Worm (Caenorhabditis elegans): ENCODE measurements around the gene F55G11.1.
A peak's percentile ranks its signal among the peaks of the same experiment; 100 is the strongest.

F55G11.1 gene

ce11 chrIV:12901602-12902001 is 44.8 kb downstream of the F55G11.1 start:
- TF ChIP-seq zip-5 (tag; optimal IDR thresholded peaks at IDR 0.05) (no peak), lim-6 (tag; optimal IDR thresholded peaks at IDR 0.05) (no peak), ceh-34 (tag; optimal IDR thresholded peaks at IDR 0.05) (no peak), pax-1 (tag; optimal IDR thresholded peaks at IDR 0.05) (no peak), elt-2 (tag; optimal IDR thresholded peaks at IDR 0.05) (peak; percentile 48), fkh-10 (GFP tag; optimal IDR thresholded peaks at IDR 0.05) (no peak)

ce11 chrIV:12900267-12900666 is 46.1 kb downstream of the F55G11.1 start, which contains the start of gene K08D8.10:
Gene K08D8.10, plus strand, starts transcription at chrIV:12900567.
- no peak for TF ChIP-seq pax-1 (tag; optimal IDR thresholded peaks at IDR 0.05)

ce11 chrIV:12899392-12899791 is 47.0 kb downstream of the F55G11.1 start, which contains the start of gene K08D8.9:
Gene K08D8.9, plus strand, starts transcription at chrIV:12899692.
- TF ChIP-seq sdc-2 (tag; optimal IDR thresholded peaks at IDR 0.05) (no peak), mec-3 (tag; optimal IDR thresholded peaks at IDR 0.05; ENCODE audit: borderline replicate concordance) (no peak), tbx-7 (tag; optimal IDR thresholded peaks at IDR 0.05) (no peak), hlh-15 (tag; optimal IDR thresholded peaks at IDR 0.05) (no peak), dve-1 (tag; optimal IDR thresholded peaks at IDR 0.05) (no peak), ceh-48 (tag; optimal IDR thresholded peaks at IDR 0.05) (no peak), lin-11 (tag; optimal IDR thresholded peaks at IDR 0.05) (no peak), ceh-14 (tag; optimal IDR thresholded peaks at IDR 0.05) (no peak), ceh-6 (GFP tag; optimal IDR thresholded peaks at IDR 0.05) (no peak), elt-2 (tag; optimal IDR thresholded peaks at IDR 0.05) (no peak), ceh-22 (tag; optimal IDR thresholded peaks at IDR 0.05) (no peak), ceh-18 (tag; optimal IDR thresholded peaks at IDR 0.05) (no peak), Y22D7AL.16 (tag; optimal IDR thresholded peaks at IDR 0.05) (no peak), unc-42 (tag; optimal IDR thresholded peaks at IDR 0.05) (no peak), unc-86 (tag; optimal IDR thresholded peaks at IDR 0.05) (no peak), T23F11.4 (GFP tag; optimal IDR thresholded peaks at IDR 0.05) (no peak), ceh-24 (tag; optimal IDR thresholded peaks at IDR 0.05) (no peak)

- no peak for TF ChIP-seq ceh-24 (tag; optimal IDR thresholded peaks at IDR 0.05)
- no peak for TF ChIP-seq ceh-2 (tag; optimal IDR thresholded peaks at IDR 0.05)
- TF ChIP-seq K02D7.2 (tag; optimal IDR thresholded peaks at IDR 0.05) = no peak
- TF ChIP-seq zip-5 (tag; optimal IDR thresholded peaks at IDR 0.05) = no peak
- TF ChIP-seq nhr-232 (tag; optimal IDR thresholded peaks at IDR 0.05) = no peak
- TF ChIP-seq pros-1 (tag; optimal IDR thresholded peaks at IDR 0.05) = no peak
- no peak for TF ChIP-seq unc-3 (GFP tag; conservative IDR thresholded peaks at IDR 0.05)
- TF ChIP-seq unc-3 (tag; optimal IDR thresholded peaks at IDR 0.05) = no peak
- TF ChIP-seq unc-86 (tag; optimal IDR thresholded peaks at IDR 0.05) = no peak
- TF ChIP-seq pag-3 (tag; optimal IDR thresholded peaks at IDR 0.05; ENCODE audit: borderline replicate concordance) = no peak
- TF ChIP-seq syd-9 (tag; optimal IDR thresholded peaks at IDR 0.05) = no peak
- TF ChIP-seq ceh-19 (GFP tag; optimal IDR thresholded peaks at IDR 0.05) = no peak
- no peak for TF ChIP-seq hlh-13 (GFP tag; optimal IDR thresholded peaks at IDR 0.05)
- TF ChIP-seq dmd-4 (tag; optimal IDR thresholded peaks at IDR 0.05; ENCODE audit: borderline replicate concordance) = no peak
- no peak for TF ChIP-seq ets-4 (tag; optimal IDR thresholded peaks at IDR 0.05)
- no peak for TF ChIP-seq K09A11.1 (tag; optimal IDR thresholded peaks at IDR 0.05; ENCODE audit: insufficient read depth)
- no peak for TF ChIP-seq Y22D7AL.16 (tag; optimal IDR thresholded peaks at IDR 0.05)
- no peak for TF ChIP-seq tbx-7 (tag; optimal IDR thresholded peaks at IDR 0.05)
- TF ChIP-seq ceh-6 (GFP tag; optimal IDR thresholded peaks at IDR 0.05) = no peak
- no peak for TF ChIP-seq mec-3 (tag; optimal IDR thresholded peaks at IDR 0.05; ENCODE audit: borderline replicate concordance)
These were observed 47.6 kb downstream of the F55G11.1 start for ce11 chrIV:12898823-12899222.

ce11 chrIV:12897146-12897545 is 49.2 kb downstream of the F55G11.1 start:
- TF ChIP-seq unc-86 (tag; optimal IDR thresholded peaks at IDR 0.05) (no peak), nhr-11 (tag; optimal IDR thresholded peaks at IDR 0.05) (no peak), ceh-31 (tag; optimal IDR thresholded peaks at IDR 0.05) (no peak), eyg-1 (tag; optimal IDR thresholded peaks at IDR 0.05) (no peak), pax-1 (tag; optimal IDR thresholded peaks at IDR 0.05) (no peak), hlh-6 (tag; optimal IDR thresholded peaks at IDR 0.05) (no peak), madf-2 (tag; optimal IDR thresholded peaks at IDR 0.05) (no peak), fkh-10 (GFP tag; optimal IDR thresholded peaks at IDR 0.05) (no peak), tbx-2 (tag; optimal IDR thresholded peaks at IDR 0.05) (no peak), ceh-19 (GFP tag; optimal IDR thresholded peaks at IDR 0.05) (no peak), unc-3 (GFP tag; conservative IDR thresholded peaks at IDR 0.05) (no peak), unc-3 (tag; optimal IDR thresholded peaks at IDR 0.05) (no peak), ahr-1 (tag; optimal IDR thresholded peaks at IDR 0.05) (no peak), nfya-1 (tag; optimal IDR thresholded peaks at IDR 0.05) (no peak), dmd-4 (tag; optimal IDR thresholded peaks at IDR 0.05; ENCODE audit: borderline replicate concordance) (no peak), pha-2 (tag; optimal IDR thresholded peaks at IDR 0.05) (no peak), ceh-34 (tag; optimal IDR thresholded peaks at IDR 0.05) (no peak), T23F11.4 (GFP tag; optimal IDR thresholded peaks at IDR 0.05) (no peak)

All from whole organism, late embryonic.